Fruit fly (Drosophila melanogaster): ENCODE measurements around the gene CG44194.

Gene CG44194

DNA sequence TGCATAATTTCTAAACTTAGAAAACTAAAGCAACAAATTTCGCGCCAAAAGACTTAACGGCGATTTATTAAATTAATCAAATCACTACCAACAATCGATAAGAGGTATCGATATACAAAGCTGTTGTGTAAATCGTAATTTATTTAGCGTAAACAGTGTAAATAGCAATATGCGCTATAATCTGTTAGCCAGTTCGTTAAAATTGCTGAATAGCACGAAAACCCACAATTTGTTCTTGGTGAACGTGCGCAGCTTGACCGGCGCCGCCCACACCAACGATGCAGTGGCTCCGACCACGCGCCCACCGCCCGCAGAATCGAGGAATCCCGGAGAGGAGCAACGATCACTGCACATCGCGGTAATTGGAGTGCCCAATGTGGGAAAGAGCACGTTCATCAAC lies 2.0 kb downstream of the CG44194 start, which contains the start of gene CG7488:
Gene CG7488 (plus strand): TSS at position 99 of the 400 bp plus-strand sequence.
- TF ChIP-seq woc (GFP tag; optimal IDR thresholded peaks at IDR 0.05), result no peak
- no peak for TF ChIP-seq Mio (GFP tag; optimal IDR thresholded peaks at IDR 0.05)
- no peak for TF ChIP-seq OdsH (GFP tag; optimal IDR thresholded peaks at IDR 0.05)

DNA sequence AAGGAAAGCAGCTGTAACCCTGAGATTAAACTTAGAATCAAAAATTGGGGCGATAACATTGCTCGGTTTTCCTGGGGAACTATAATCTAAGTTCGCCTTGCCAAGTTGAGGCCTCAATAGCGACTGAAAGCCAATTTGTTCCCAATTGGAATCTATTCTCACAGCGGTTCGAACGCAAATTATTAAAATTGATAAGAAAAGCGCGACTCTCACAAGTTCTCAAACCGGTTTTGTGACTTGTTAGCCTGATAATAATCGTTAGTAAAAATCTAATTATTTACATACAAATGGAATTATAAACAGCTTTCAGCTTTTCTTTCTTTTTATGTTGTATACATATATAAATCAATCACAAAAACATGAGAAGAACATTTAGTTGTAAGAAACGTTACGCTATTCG lies 2.5 kb downstream of the CG44194 start, which contains the start of gene yellow-f2:
Gene yellow-f2 (minus strand): TSS at position 101 of the 400 bp plus-strand sequence.
- TF ChIP-seq pan (optimal IDR thresholded peaks at IDR 0.05), result no peak
- TF ChIP-seq dl (GFP tag; optimal IDR thresholded peaks at IDR 0.05; ENCODE audit: insufficient read depth in 1 of 2, partially characterized antibody in 2 of 2), result no peak
- TF ChIP-seq Myc (optimal IDR thresholded peaks at IDR 0.05), result no peak
- TF ChIP-seq sage (GFP tag; optimal IDR thresholded peaks at IDR 0.05), result no peak
- TF ChIP-seq Sp1 (GFP tag; optimal IDR thresholded peaks at IDR 0.05), result no peak
- no peak for TF ChIP-seq dmrt93B (GFP tag; optimal IDR thresholded peaks at IDR 0.05)
- no peak for TF ChIP-seq CrebA (GFP tag; optimal IDR thresholded peaks at IDR 0.05; ENCODE audit: borderline replicate concordance)
- no peak for TF ChIP-seq Hnf4 (GFP tag; optimal IDR thresholded peaks at IDR 0.05)
- no peak for TF ChIP-seq Abd-B (GFP tag; optimal IDR thresholded peaks at IDR 0.05)
- TF ChIP-seq OdsH (GFP tag; optimal IDR thresholded peaks at IDR 0.05), result no peak
- TF ChIP-seq woc (GFP tag; optimal IDR thresholded peaks at IDR 0.05), result no peak
- no peak for TF ChIP-seq jim (GFP tag; optimal IDR thresholded peaks at IDR 0.05)
- TF ChIP-seq Hr83 (GFP tag; optimal IDR thresholded peaks at IDR 0.05; ENCODE audit: poor library complexity, severe bottlenecking), result no peak
- TF ChIP-seq N (GFP tag; optimal IDR thresholded peaks at IDR 0.05), result no peak
- no peak for TF ChIP-seq Vsx2 (GFP tag; optimal IDR thresholded peaks at IDR 0.05; ENCODE audit: partially characterized antibody)

DNA sequence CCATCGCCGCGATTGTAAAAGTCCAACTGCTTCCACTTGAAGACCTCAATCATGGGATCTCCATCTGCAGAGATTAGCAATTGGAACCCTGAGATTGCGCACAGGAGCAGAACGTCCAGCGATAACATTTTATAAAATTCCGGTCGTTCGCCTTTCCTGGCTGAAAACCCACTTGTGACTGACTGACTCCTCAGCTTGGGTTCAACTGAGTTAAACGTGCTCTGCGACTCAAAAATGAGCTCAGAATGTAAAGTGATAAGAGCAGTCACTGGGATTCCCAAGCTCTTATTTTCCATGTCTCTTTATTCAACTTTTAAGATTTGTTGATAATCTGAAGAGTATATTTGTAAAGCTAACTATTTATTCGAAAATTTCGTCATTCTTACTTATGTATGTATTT lies 4.5 kb downstream of the CG44194 start, which contains the start of gene yellow-f:
Gene yellow-f (minus strand): TSS at position 184 of the 400 bp plus-strand sequence.
- TF ChIP-seq Rel (GFP tag; optimal IDR thresholded peaks at IDR 0.05) (no peak), Rel (tag; optimal IDR thresholded peaks at IDR 0.05) (peak; percentile 88), HLH106 (tag; optimal IDR thresholded peaks at IDR 0.05) (no peak), Mio (GFP tag; optimal IDR thresholded peaks at IDR 0.05) (no peak), CG9705 (GFP tag; optimal IDR thresholded peaks at IDR 0.05) (no peak), dl (GFP tag; optimal IDR thresholded peaks at IDR 0.05; ENCODE audit: insufficient read depth in 1 of 2, partially characterized antibody in 2 of 2) (no peak), sv (GFP tag; optimal IDR thresholded peaks at IDR 0.05) (no peak)

DNA sequence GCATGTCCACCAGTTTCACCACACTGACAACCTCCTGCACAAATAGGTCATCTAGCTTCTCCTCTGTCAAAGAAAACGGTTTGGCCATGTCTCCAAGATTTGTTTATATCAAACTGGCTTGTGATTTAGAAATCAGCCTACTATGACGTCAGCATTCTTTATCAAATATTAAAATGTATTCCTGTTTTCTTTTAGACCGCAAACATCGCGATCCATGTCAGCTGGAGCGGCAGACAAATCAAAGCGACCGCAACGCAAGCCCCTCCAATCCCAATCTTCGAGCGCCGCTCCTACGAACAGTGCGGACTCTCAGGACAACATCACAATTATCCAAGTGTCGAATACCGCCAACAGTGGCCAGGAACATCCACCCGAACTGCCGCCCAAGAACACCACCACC lies 9.1 kb downstream of the CG44194 start, which contains the start of gene CG14383:
Gene CG14383 (minus strand): TSS at position 101 of the 400 bp plus-strand sequence.
- TF ChIP-seq brk (GFP tag; optimal IDR thresholded peaks at IDR 0.05) (no peak), Sp1 (GFP tag; optimal IDR thresholded peaks at IDR 0.05) (no peak), OdsH (GFP tag; optimal IDR thresholded peaks at IDR 0.05) (no peak), Myc (optimal IDR thresholded peaks at IDR 0.05) (no peak), Vsx2 (GFP tag; optimal IDR thresholded peaks at IDR 0.05; ENCODE audit: partially characterized antibody) (no peak), Dif (GFP tag; optimal IDR thresholded peaks at IDR 0.05; ENCODE audit: partially characterized antibody) (no peak), pan (optimal IDR thresholded peaks at IDR 0.05) (no peak), Dfd (GFP tag; optimal IDR thresholded peaks at IDR 0.05) (no peak), Hr78 (GFP tag; optimal IDR thresholded peaks at IDR 0.05) (no peak), foxo (GFP tag; optimal IDR thresholded peaks at IDR 0.05) (no peak), Hnf4 (GFP tag; optimal IDR thresholded peaks at IDR 0.05) (no peak), N (GFP tag; optimal IDR thresholded peaks at IDR 0.05) (no peak), Abd-B (GFP tag; optimal IDR thresholded peaks at IDR 0.05) (no peak), lola (GFP tag; optimal IDR thresholded peaks at IDR 0.05) (no peak), GATAd (GFP tag; optimal IDR thresholded peaks at IDR 0.05) (no peak), Hr83 (GFP tag; optimal IDR thresholded peaks at IDR 0.05; ENCODE audit: poor library complexity, severe bottlenecking) (no peak), rgr (GFP tag; optimal IDR thresholded peaks at IDR 0.05) (no peak), Jra (GFP tag; optimal IDR thresholded peaks at IDR 0.05) (no peak)

DNA sequence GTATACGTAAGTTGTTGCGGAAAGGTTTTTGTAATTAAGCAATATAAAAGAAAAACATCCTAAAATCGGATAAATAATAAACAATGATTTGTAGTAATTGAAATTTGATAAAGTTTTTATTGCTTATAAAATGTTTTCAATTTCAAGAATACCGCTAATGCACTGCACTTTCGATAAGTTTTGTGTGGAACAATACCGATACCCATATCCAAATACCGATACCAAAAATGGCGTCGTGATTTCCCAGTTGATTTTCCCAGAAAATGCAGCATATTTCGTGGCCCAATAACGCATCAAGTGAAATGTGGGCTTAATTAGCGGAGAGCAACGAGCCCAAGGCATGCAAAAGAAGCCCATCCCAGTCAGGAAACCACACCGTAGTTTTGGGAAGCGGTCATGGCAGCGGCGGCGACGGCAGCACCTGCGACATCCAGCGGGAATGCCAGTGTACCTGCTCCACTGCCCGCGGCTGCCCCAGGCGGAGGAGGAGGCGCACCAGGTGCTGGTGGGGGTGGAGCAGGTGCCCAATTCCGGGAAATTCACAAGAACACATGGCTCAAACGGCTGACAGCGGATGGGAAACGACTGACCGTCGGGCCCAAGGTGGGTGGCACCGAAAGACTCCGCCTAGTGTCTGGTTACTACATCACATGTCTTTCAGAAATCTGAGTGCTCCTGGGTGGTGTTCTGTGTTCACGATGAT lies 11.5 kb downstream of the CG44194 start, which contains the start of gene CG31342:
Gene CG31342 (plus strand): TSS at position 214 of the 703 bp plus-strand sequence.
- no peak for TF ChIP-seq Rel (GFP tag; optimal IDR thresholded peaks at IDR 0.05)
- TF ChIP-seq Rel (tag; optimal IDR thresholded peaks at IDR 0.05), result peak; percentile 20
- peak; percentile 13 for TF ChIP-seq ey (GFP tag; optimal IDR thresholded peaks at IDR 0.05)
- no peak for TF ChIP-seq br (GFP tag; optimal IDR thresholded peaks at IDR 0.05)
- TF ChIP-seq Jra (GFP tag; optimal IDR thresholded peaks at IDR 0.05), result no peak
- TF ChIP-seq Dfd (GFP tag; optimal IDR thresholded peaks at IDR 0.05), result no peak
- TF ChIP-seq sage (GFP tag; optimal IDR thresholded peaks at IDR 0.05), result no peak

Measured in whole organism, wandering third instar larva.